Worm (Caenorhabditis elegans) whole organism, L4 larva: ENCODE measurements around the gene Y43F4A.1.

Source experiments
- F37D6.2 ChIP-seq: sonication (generic microtip); optimal IDR thresholded peaks from 2 replicates; lab custom pipeline; 2016; ENCODE audit warnings: mild to moderate bottlenecking, missing genetic modification characterization, missing compliant biosample characterization
- F49E8.2 ChIP-seq: sonication (generic microtip); optimal IDR thresholded peaks from 2 replicates; lab custom pipeline; 2016; ENCODE audit warnings: missing compliant biosample characterization, mild to moderate bottlenecking, missing genetic modification characterization, borderline replicate concordance
- T20F7.1 ChIP-seq: fragments of 200-800 bp; sonication (Bioruptor generic); optimal IDR thresholded peaks from 2 replicates; lab custom pipeline; 2018; ENCODE audit warnings: mild to moderate bottlenecking, missing genetic modification characterization, missing compliant biosample characterization
- Y5F2A.4 ChIP-seq: fragments of 200-800 bp; sonication (Bioruptor generic); optimal IDR thresholded peaks from 2 replicates; lab custom pipeline; 2018; ENCODE audit warnings: mild to moderate bottlenecking, missing genetic modification characterization, missing compliant biosample characterization
- Y75B8A.6 ChIP-seq: fragments of 200-800 bp; sonication (Bioruptor generic); IDR thresholded peaks from 2 replicates; pipeline ENCODE4 v1.3.6; 2022; ENCODE audit warnings: missing genetic modification reagents, missing genetic modification characterization, missing compliant biosample characterization
- ZK337.2 ChIP-seq: fragments of 200-800 bp; sonication (Bioruptor generic); IDR thresholded peaks from 2 replicates; pipeline ENCODE4 v1.3.6; 2022; ENCODE audit warnings: missing genetic modification reagents, missing genetic modification characterization, missing compliant biosample characterization
- aha-1 ChIP-seq: fragments of 150-350 bp; peaks from one replicate; lab custom pipeline; 2014; ENCODE audit warnings: missing biosample characterization, missing genetic modification characterization
- arid-1 ChIP-seq: fragments of 200-800 bp; sonication (Bioruptor generic); conservative IDR thresholded peaks from 2 replicates; pipeline ENCODE4 v1.3.6; 2022; ENCODE audit warnings: missing genetic modification reagents, missing genetic modification characterization, missing compliant biosample characterization
- ceh-20 ChIP-seq: fragments of 200-800 bp; sonication (Bioruptor generic); IDR thresholded peaks from 2 replicates; pipeline ENCODE4 v1.3.6; 2022; ENCODE audit warnings: missing genetic modification reagents, missing genetic modification characterization, missing compliant biosample characterization
- ceh-28 ChIP-seq: fragments of 150-350 bp; optimal IDR thresholded peaks from 2 replicates; lab custom pipeline; 2014; ENCODE audit warnings: missing biosample characterization, missing genetic modification reagents, missing genetic modification characterization
- ceh-32 ChIP-seq: sonication (generic microtip); optimal IDR thresholded peaks from 2 replicates; lab custom pipeline; 2016; ENCODE audit warnings: mild to moderate bottlenecking, missing genetic modification characterization, missing compliant biosample characterization; ENCODE audit not compliant: poor library complexity
- ceh-82 ChIP-seq: sonication (generic microtip); optimal IDR thresholded peaks from 2 replicates; lab custom pipeline; 2017; ENCODE audit warnings: missing biosample characterization, missing genetic modification characterization
- ces-1 ChIP-seq: fragments of 150-350 bp; sonication (generic microtip); optimal IDR thresholded peaks from 4 replicates; lab custom pipeline; 2014; ENCODE audit warnings: missing biosample characterization, missing genetic modification reagents, missing genetic modification characterization
- daf-12 ChIP-seq: fragments of 150-350 bp; optimal IDR thresholded peaks from 2 replicates; lab custom pipeline; 2014; ENCODE audit warnings: missing biosample characterization, missing genetic modification reagents, missing genetic modification characterization
- dmd-6 ChIP-seq: fragments of 200-800 bp; sonication (Bioruptor generic); IDR thresholded peaks from 2 replicates; pipeline ENCODE4 v1.3.6; 2022; ENCODE audit warnings: missing genetic modification reagents, missing genetic modification characterization, missing compliant biosample characterization
- dmd-8 ChIP-seq: fragments of 200-800 bp; sonication (Bioruptor generic); IDR thresholded peaks from 2 replicates; pipeline ENCODE4 v1.3.6; 2022; ENCODE audit warnings: missing genetic modification characterization, missing compliant biosample characterization
- dmd-9 ChIP-seq: fragments of 200-800 bp; sonication (Bioruptor generic); IDR thresholded peaks from 2 replicates; pipeline ENCODE4 v1.3.6; 2022; ENCODE audit warnings: missing genetic modification reagents, missing genetic modification characterization, missing compliant biosample characterization
- dpl-1 ChIP-seq: fragments of 150-350 bp; optimal IDR thresholded peaks from 2 replicates; lab custom pipeline; 2014; ENCODE audit warnings: missing biosample characterization, missing genetic modification reagents, missing genetic modification characterization
- dve-1 ChIP-seq: sonication (generic microtip); optimal IDR thresholded peaks from 2 replicates; lab custom pipeline; 2017; ENCODE audit warnings: antibody characterized with exemption, mild to moderate bottlenecking, missing genetic modification characterization, missing compliant biosample characterization; ENCODE audit not compliant: insufficient read depth
- egl-27 ChIP-seq: sonication (generic microtip); optimal IDR thresholded peaks from 3 replicates; lab custom pipeline; 2017; ENCODE audit warnings: missing biosample characterization, missing genetic modification reagents, missing genetic modification characterization
- egl-43 ChIP-seq: fragments of 200-800 bp; sonication (Bioruptor generic); IDR thresholded peaks from 2 replicates; pipeline ENCODE4 v1.3.6; 2022; ENCODE audit warnings: missing genetic modification reagents, missing genetic modification characterization, missing compliant biosample characterization
- fkh-10 ChIP-seq: fragments of 150-350 bp; optimal IDR thresholded peaks from 2 replicates; lab custom pipeline; 2014; ENCODE audit warnings: missing biosample characterization, missing genetic modification reagents, missing genetic modification characterization
- hmg-1.1 ChIP-seq: fragments of 200-800 bp; sonication (Bioruptor generic); IDR thresholded peaks from 2 replicates; pipeline ENCODE4 v1.3.6; 2022; ENCODE audit warnings: missing genetic modification reagents, missing genetic modification characterization, missing compliant biosample characterization
- jun-1 ChIP-seq: fragments of 150-350 bp; optimal IDR thresholded peaks from 2 replicates; lab custom pipeline; 2014; ENCODE audit warnings: missing biosample characterization, missing genetic modification reagents, missing genetic modification characterization
- lin-1 ChIP-seq: fragments of 200-800 bp; sonication (Bioruptor generic); IDR thresholded peaks from 2 replicates; pipeline ENCODE4 v1.3.6; 2022; ENCODE audit warnings: missing genetic modification reagents, missing genetic modification characterization, missing compliant biosample characterization
- lin-29 ChIP-seq: fragments of 200-800 bp; sonication (Bioruptor generic); IDR thresholded peaks from 2 replicates; pipeline ENCODE4 v1.3.6; 2022; ENCODE audit warnings: missing genetic modification reagents, missing genetic modification characterization, missing compliant biosample characterization
- lin-39 ChIP-seq: fragments of 150-350 bp; optimal IDR thresholded peaks from 2 replicates; lab custom pipeline; 2014; ENCODE audit warnings: missing biosample characterization, missing genetic modification reagents, missing genetic modification characterization
- lir-3 ChIP-seq: sonication (generic microtip); optimal IDR thresholded peaks from 2 replicates; lab custom pipeline; 2016; ENCODE audit warnings: mild to moderate bottlenecking, missing genetic modification characterization, missing compliant biosample characterization
- lsy-2 ChIP-seq, 2 experiments: fragments of 150-350 bp in 1 of 2; sonication (generic microtip) in 1 of 2; optimal IDR thresholded peaks; 2 replicates each; lab custom pipeline; 2014 to 2017; ENCODE audit warnings: missing biosample characterization in 2 of 2, missing genetic modification characterization in 2 of 2
- madf-9 ChIP-seq: fragments of 200-800 bp; sonication (Bioruptor generic); conservative IDR thresholded peaks from 2 replicates; pipeline ENCODE4 v1.3.6; 2022; ENCODE audit warnings: missing genetic modification reagents, missing genetic modification characterization, missing compliant biosample characterization
- mdl-1 ChIP-seq, 2 experiments: fragments of 150-350 bp in 1 of 2; sonication (generic microtip) in 1 of 2; optimal IDR thresholded peaks; 2 replicates each; lab custom pipeline; 2014 to 2017; ENCODE audit warnings: missing biosample characterization in 2 of 2, missing genetic modification characterization in 2 of 2
- mes-2 ChIP-seq: sonication (generic microtip); optimal IDR thresholded peaks from 2 replicates; lab custom pipeline; 2016; ENCODE audit warnings: missing genotype, mild to moderate bottlenecking, missing genetic modification characterization, missing compliant biosample characterization; ENCODE audit not compliant: poor library complexity, severe bottlenecking
- nhr-102 ChIP-seq: sonication (generic microtip); optimal IDR thresholded peaks from 2 replicates; lab custom pipeline; 2016; ENCODE audit warnings: mild to moderate bottlenecking, missing genetic modification characterization, moderate library complexity, missing compliant biosample characterization
- nhr-28 ChIP-seq: fragments of 150-350 bp; optimal IDR thresholded peaks from 2 replicates; lab custom pipeline; 2014; ENCODE audit warnings: missing biosample characterization, missing genetic modification characterization
- nhr-41 ChIP-seq: fragments of 200-800 bp; sonication (Bioruptor generic); IDR thresholded peaks from 2 replicates; pipeline ENCODE4 v1.3.6; 2022; ENCODE audit warnings: missing genetic modification reagents, missing genetic modification characterization, missing compliant biosample characterization
- nhr-42 ChIP-seq: fragments of 200-800 bp; sonication (Bioruptor generic); IDR thresholded peaks from 2 replicates; pipeline ENCODE4 v1.3.6; 2022; ENCODE audit warnings: missing genetic modification characterization, missing compliant biosample characterization
- nhr-48 ChIP-seq: sonication (generic microtip); optimal IDR thresholded peaks from 2 replicates; lab custom pipeline; 2016; ENCODE audit warnings: mild to moderate bottlenecking, missing genetic modification characterization, missing compliant biosample characterization
- nhr-6 ChIP-seq: fragments of 150-350 bp; optimal IDR thresholded peaks from 2 replicates; lab custom pipeline; 2014; ENCODE audit warnings: missing biosample characterization, missing genetic modification characterization
- php-3 ChIP-seq: fragments of 200-800 bp; sonication (Bioruptor generic); IDR thresholded peaks from 2 replicates; pipeline ENCODE4 v1.3.6; 2022; ENCODE audit warnings: missing genetic modification reagents, missing genetic modification characterization, missing compliant biosample characterization
- pqm-1 ChIP-seq: sonication (generic microtip); optimal IDR thresholded peaks from 2 replicates; lab custom pipeline; 2017; ENCODE audit warnings: missing biosample characterization, missing genetic modification characterization
- rbr-2 ChIP-seq: sonication (generic microtip); optimal IDR thresholded peaks from 2 replicates; lab custom pipeline; 2016; ENCODE audit warnings: missing genotype, missing genetic modification characterization, missing compliant biosample characterization
- sdz-12 ChIP-seq: fragments of 200-800 bp; sonication (Bioruptor generic); optimal IDR thresholded peaks from 2 replicates; lab custom pipeline; 2018; ENCODE audit warnings: mild to moderate bottlenecking, missing genetic modification characterization, missing compliant biosample characterization
- set-16 ChIP-seq: fragments of 200-800 bp; sonication (Bioruptor generic); IDR thresholded peaks from 2 replicates; pipeline ENCODE4 v1.3.6; 2022; ENCODE audit warnings: missing genetic modification reagents, missing genetic modification characterization, missing compliant biosample characterization
- skn-1 ChIP-seq: fragments of 150-350 bp; optimal IDR thresholded peaks from 2 replicates; lab custom pipeline; 2014; ENCODE audit warnings: missing biosample characterization, missing genetic modification characterization
- tag-97 ChIP-seq: fragments of 200-800 bp; sonication (Bioruptor generic); IDR thresholded peaks from 2 replicates; pipeline ENCODE4 v1.3.6; 2022; ENCODE audit warnings: missing genetic modification characterization, missing compliant biosample characterization
- tra-1 ChIP-seq: fragments of 200-800 bp; sonication (Bioruptor generic); IDR thresholded peaks from 2 replicates; pipeline ENCODE4 v1.3.6; 2022; ENCODE audit warnings: missing genetic modification reagents, missing genetic modification characterization, missing compliant biosample characterization
- unc-130 ChIP-seq: sonication (generic microtip); optimal IDR thresholded peaks from 2 replicates; lab custom pipeline; 2016; ENCODE audit warnings: missing genetic modification reagents, missing genetic modification characterization, missing compliant biosample characterization
- unc-62 ChIP-seq, 3 experiments: fragments of 150-350 bp in 1 of 3; sonication (generic microtip); optimal IDR thresholded peaks in 2 of 3; peaks in 1 of 3; 1 replicate in 1 of 3; 2 replicates in 2 of 3; lab custom pipeline; 2014 to 2017; ENCODE audit warnings: missing biosample characterization in 3 of 3, missing genetic modification characterization in 3 of 3, missing genetic modification reagents in 3 of 3, missing genotype in 1 of 3
- vab-7 ChIP-seq: fragments of 200-800 bp; sonication (Bioruptor generic); IDR thresholded peaks from 2 replicates; pipeline ENCODE4 v1.3.6; 2022; ENCODE audit warnings: missing genetic modification reagents, missing genetic modification characterization, missing compliant biosample characterization
- zag-1 ChIP-seq: fragments of 150-350 bp; optimal IDR thresholded peaks from 2 replicates; lab custom pipeline; 2014; ENCODE audit warnings: missing biosample characterization, missing genetic modification characterization
- zfp-2 ChIP-seq: sonication (generic microtip); optimal IDR thresholded peaks from 2 replicates; lab custom pipeline; 2016; ENCODE audit warnings: mild to moderate bottlenecking, missing genetic modification characterization, missing compliant biosample characterization
- ztf-11 ChIP-seq: fragments of 150-350 bp; optimal IDR thresholded peaks from 2 replicates; lab custom pipeline; 2014; ENCODE audit warnings: missing biosample characterization, missing genetic modification characterization

Gene Y43F4A.1

DNA sequence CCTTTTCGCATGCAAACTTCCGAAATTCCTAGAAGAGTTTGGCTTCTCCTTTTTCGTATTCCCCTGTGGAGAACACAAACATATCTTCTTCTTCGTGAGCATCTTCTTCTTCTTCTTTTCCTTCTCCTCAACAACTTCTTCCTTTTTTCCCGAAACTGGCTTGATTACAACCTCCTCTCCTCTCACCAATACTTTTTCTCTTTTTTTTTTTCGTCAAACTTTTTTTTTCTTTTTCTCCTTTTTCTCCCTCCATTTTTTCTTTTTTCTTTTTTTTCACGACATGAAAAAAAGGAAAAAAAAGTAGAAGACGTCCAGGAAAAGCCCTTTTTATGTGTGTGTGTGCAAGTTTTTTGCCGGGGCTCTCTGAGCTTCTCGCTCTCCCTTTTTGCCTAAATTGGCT is 48.0 kb downstream of the Y43F4A.1 start:
- no peak for TF ChIP-seq tag-97
- TF ChIP-seq dmd-9 (GFP tag; lab: Robert Waterston, UW) = no peak
- TF ChIP-seq hmg-1.1 (GFP tag; lab: Robert Waterston, UW) = peak; percentile 14; the same call in 1 of the 2 replicates
- TF ChIP-seq dve-1 = no peak
- no peak for TF ChIP-seq pqm-1 (tag; lab: Kevin White, UChicago)
- TF ChIP-seq unc-130 (GFP tag; lab: Kevin White, UChicago) = no peak
- peak in 1 of 2 experiments; percentile 97 for TF ChIP-seq unc-62 (GFP tag; optimal IDR thresholded peaks at IDR 0.05 in 1 of 2; lab: Kevin White, UChicago)
- no peak for TF ChIP-seq unc-62 (tag; optimal IDR thresholded peaks at IDR 0.05; lab: Kevin White, UChicago)
- no peak for TF ChIP-seq madf-9
- no peak for TF ChIP-seq egl-43
- no peak for TF ChIP-seq vab-7 (GFP tag; lab: Robert Waterston, UW)
- TF ChIP-seq rbr-2 = peak; percentile 19
- no peak for TF ChIP-seq lin-1 (GFP tag; lab: Robert Waterston, UW)
- TF ChIP-seq arid-1 = no peak
- TF ChIP-seq sdz-12 (GFP tag; lab: Kevin White, UChicago) = no peak
- peak; percentile 53 for TF ChIP-seq fkh-10 (GFP tag; lab: Kevin White, UChicago)
- TF ChIP-seq dmd-6 = no peak
- no peak for TF ChIP-seq zag-1 (tag; lab: Kevin White, UChicago)
- no peak for TF ChIP-seq php-3 (GFP tag; lab: Robert Waterston, UW)
- peak; percentile 3 for TF ChIP-seq F37D6.2
- no peak for TF ChIP-seq nhr-48 (tag; lab: Kevin White, UChicago)
- peak; percentile 17 for TF ChIP-seq mes-2 (tag; lab: Kevin White, UChicago)
- no peak for TF ChIP-seq ZK337.2 (GFP tag; lab: Robert Waterston, UW)
- TF ChIP-seq nhr-42 (GFP tag; lab: Robert Waterston, UW) = no peak
- no peak for TF ChIP-seq nhr-6
- TF ChIP-seq lin-29 (GFP tag; lab: Robert Waterston, UW) = no peak
- TF ChIP-seq F49E8.2 (tag; lab: Kevin White, UChicago) = no peak
- TF ChIP-seq skn-1 (tag; lab: Kevin White, UChicago) = no peak
- TF ChIP-seq ces-1 = no peak
- no peak for TF ChIP-seq nhr-41
- no peak for TF ChIP-seq ztf-11
- TF ChIP-seq Y75B8A.6 (GFP tag; lab: Robert Waterston, UW) = no peak
- no peak for TF ChIP-seq ceh-32 (tag; lab: Kevin White, UChicago)
- TF ChIP-seq zfp-2 = no peak
- no peak for TF ChIP-seq ceh-28 (tag; lab: Kevin White, UChicago)
- TF ChIP-seq ceh-20 = no peak
- no peak for TF ChIP-seq lin-39 (tag; lab: Kevin White, UChicago)
- no peak for TF ChIP-seq ceh-82
- no peak for TF ChIP-seq T20F7.1
- TF ChIP-seq lir-3 (tag; lab: Kevin White, UChicago) = no peak
- TF ChIP-seq daf-12 (tag; lab: Kevin White, UChicago) = no peak
- TF ChIP-seq tra-1 (GFP tag; lab: Robert Waterston, UW) = no peak
- no peak for TF ChIP-seq nhr-28 (tag; lab: Kevin White, UChicago)
- no peak for TF ChIP-seq egl-27
- no peak for TF ChIP-seq jun-1 (tag; lab: Kevin White, UChicago)
- peak; percentile 48 for TF ChIP-seq aha-1 (tag; lab: Kevin White, UChicago)
- peak in 1 of 2 experiments; percentile 10 for TF ChIP-seq mdl-1 (tag; optimal IDR thresholded peaks at IDR 0.05; lab: Kevin White, UChicago)
- no peak; the same call in 1 of the 2 replicates for TF ChIP-seq set-16 (GFP tag; lab: Robert Waterston, UW)
- TF ChIP-seq Y5F2A.4 (GFP tag; lab: Kevin White, UChicago) = no peak
- peak in 1 of 2 experiments; percentile 57 for TF ChIP-seq lsy-2 (tag; optimal IDR thresholded peaks at IDR 0.05; lab: Kevin White, UChicago)
- no peak for TF ChIP-seq nhr-102 (tag; lab: Kevin White, UChicago)
- TF ChIP-seq dmd-8 (GFP tag; lab: Robert Waterston, UW) = no peak
- TF ChIP-seq dpl-1 (GFP tag; lab: Kevin White, UChicago) = no peak
